Fruit fly (Drosophila melanogaster) whole organism, embryonic: Measurements from ENCODE around the gene MTPAP.

ENCODE experiments used
- Aef1 ChIP-seq: fragments of 200-800 bp; sonication (Bioruptor generic); IDR thresholded peaks from 3 replicates; pipeline ENCODE4 v1.3.6; 2022; ENCODE audit warnings: missing biosample characterization, missing genetic modification characterization
- Antp ChIP-seq: fragments of 200-800 bp; sonication (Bioruptor generic); optimal IDR thresholded peaks from 3 replicates; lab custom pipeline; 2016; ENCODE audit warnings: missing biosample characterization, missing genetic modification characterization
- CG12155 ChIP-seq: fragments of 200-800 bp; sonication (Bioruptor generic); optimal IDR thresholded peaks from 3 replicates; lab custom pipeline; 2016; ENCODE audit warnings: missing biosample characterization, missing genetic modification characterization
- CG13775 ChIP-seq: fragments of 200-800 bp; sonication (Bioruptor generic); optimal IDR thresholded peaks from 3 replicates; lab custom pipeline; 2017; ENCODE audit warnings: missing biosample characterization, mild to moderate bottlenecking, missing genetic modification characterization
- CG15479 ChIP-seq: fragments of 200-800 bp; sonication (Bioruptor generic); optimal IDR thresholded peaks from 3 replicates; lab custom pipeline; 2019; ENCODE audit warnings: missing biosample characterization, mild to moderate bottlenecking, missing genetic modification characterization, moderate library complexity
- CG16813 ChIP-seq: fragments of 200-800 bp; sonication (Bioruptor generic); IDR thresholded peaks from 3 replicates; pipeline ENCODE4 v1.3.6; 2022; ENCODE audit warnings: missing biosample characterization, missing genetic modification characterization; ENCODE audit not compliant: partially characterized antibody
- CG31224 ChIP-seq: fragments of 200-800 bp; sonication (Bioruptor generic); IDR thresholded peaks from 2 replicates; pipeline ENCODE4 v1.3.6; 2022; ENCODE audit warnings: missing biosample characterization, missing genetic modification characterization
- CG33557 ChIP-seq: fragments of 200-800 bp; sonication (Bioruptor generic); optimal IDR thresholded peaks from 2 replicates; lab custom pipeline; 2019; ENCODE audit warnings: missing biosample characterization, mild to moderate bottlenecking, missing genetic modification characterization, moderate library complexity
- CG7271 ChIP-seq: fragments of 200-800 bp; sonication (Bioruptor generic); optimal IDR thresholded peaks from 2 replicates; lab custom pipeline; 2018; ENCODE audit warnings: missing biosample characterization, mild to moderate bottlenecking, missing genetic modification characterization, moderate library complexity
- CG8388 ChIP-seq: fragments of 200-800 bp; sonication (Bioruptor generic); optimal IDR thresholded peaks from 2 replicates; lab custom pipeline; 2019; ENCODE audit warnings: missing biosample characterization, mild to moderate bottlenecking, missing genetic modification characterization, moderate library complexity
- CG9437 ChIP-seq: fragments of 200-800 bp; sonication (Bioruptor generic); optimal IDR thresholded peaks from 2 replicates; lab custom pipeline; 2018; ENCODE audit warnings: missing biosample characterization, mild to moderate bottlenecking, missing genetic modification characterization
- CG9797 ChIP-seq: fragments of 200-800 bp; sonication (Bioruptor generic); optimal IDR thresholded peaks from 3 replicates; lab custom pipeline; 2018; ENCODE audit warnings: missing biosample characterization, mild to moderate bottlenecking, missing genetic modification characterization
- Dp ChIP-seq: fragments of 200-800 bp; sonication (Bioruptor generic); optimal IDR thresholded peaks from 2 replicates; lab custom pipeline; 2018; ENCODE audit warnings: missing biosample characterization, mild to moderate bottlenecking, missing genetic modification characterization, moderate library complexity
- Dref ChIP-seq: fragments of 200-800 bp; sonication (Bioruptor generic); IDR thresholded peaks from 2 replicates; pipeline ENCODE4 v1.3.6; 2022; ENCODE audit warnings: missing biosample characterization, missing genetic modification characterization
- E2f2 ChIP-seq: fragments of 200-800 bp; sonication (Bioruptor generic); IDR thresholded peaks from 2 replicates; pipeline ENCODE4 v1.3.6; 2022; ENCODE audit warnings: missing biosample characterization, missing genetic modification characterization
- ERR ChIP-seq: fragments of 200-800 bp; sonication (Bioruptor generic); optimal IDR thresholded peaks from 2 replicates; lab custom pipeline; 2016; ENCODE audit warnings: missing biosample characterization, missing genetic modification characterization
- Hmr ChIP-seq: fragments of 200-800 bp; sonication (Bioruptor generic); optimal IDR thresholded peaks from 3 replicates; lab custom pipeline; 2017; ENCODE audit warnings: mild to moderate bottlenecking, missing biosample characterization, missing genetic modification reagents, missing genetic modification characterization
- MBD-R2 ChIP-seq: fragments of 200-800 bp; sonication (Bioruptor generic); IDR thresholded peaks from 2 replicates; pipeline ENCODE4 v1.3.6; 2022; ENCODE audit warnings: missing biosample characterization, missing genetic modification characterization
- Mad ChIP-seq: fragments of 200-800 bp; sonication (Bioruptor generic); optimal IDR thresholded peaks from 2 replicates; lab custom pipeline; 2016; ENCODE audit warnings: missing biosample characterization, missing genetic modification characterization
- Myb ChIP-seq: fragments of 200-800 bp; sonication (Bioruptor generic); optimal IDR thresholded peaks from 2 replicates; lab custom pipeline; 2016; ENCODE audit warnings: missing biosample characterization, missing genetic modification characterization
- NC2β ChIP-seq: fragments of 200-800 bp; sonication (Bioruptor generic); optimal IDR thresholded peaks from 2 replicates; lab custom pipeline; 2016; ENCODE audit warnings: missing biosample characterization, missing genetic modification characterization
- NK7.1 ChIP-seq: fragments of 200-800 bp; sonication (Bioruptor generic); optimal IDR thresholded peaks from 3 replicates; lab custom pipeline; 2016; ENCODE audit warnings: missing biosample characterization, missing genetic modification characterization
- NfI ChIP-seq: fragments of 200-800 bp; sonication (Bioruptor generic); optimal IDR thresholded peaks from 3 replicates; lab custom pipeline; 2018; ENCODE audit warnings: missing biosample characterization, mild to moderate bottlenecking, missing genetic modification characterization, moderate library complexity
- Pdp1 ChIP-seq, 2 experiments: fragments of 200-800 bp; sonication (Bioruptor generic); optimal IDR thresholded peaks; 3 replicates each; lab custom pipeline; 2016; ENCODE audit warnings: missing biosample characterization in 2 of 2, missing genetic modification characterization in 2 of 2, mild to moderate bottlenecking in 1 of 2, moderate library complexity in 1 of 2
- Sry-δ ChIP-seq: fragments of 200-800 bp; sonication (Bioruptor generic); optimal IDR thresholded peaks from 2 replicates; lab custom pipeline; 2016; ENCODE audit warnings: missing biosample characterization, missing genetic modification characterization
- amos ChIP-seq: fragments of 200-800 bp; sonication (Bioruptor generic); IDR thresholded peaks from 2 replicates; pipeline ENCODE4 v1.3.6; 2022; ENCODE audit warnings: missing biosample characterization, missing genetic modification characterization; ENCODE audit not compliant: partially characterized antibody
- cato ChIP-seq: fragments of 200-800 bp; sonication (Bioruptor generic); optimal IDR thresholded peaks from 2 replicates; lab custom pipeline; 2016; ENCODE audit warnings: missing biosample characterization, missing genetic modification characterization, borderline replicate concordance
- crp ChIP-seq, 2 experiments: fragments of 200-800 bp; sonication (Bioruptor generic); optimal IDR thresholded peaks; 2 replicates in 1 of 2; 3 replicates in 1 of 2; lab custom pipeline; 2017; ENCODE audit warnings: missing biosample characterization in 2 of 2, missing genetic modification characterization in 2 of 2, mild to moderate bottlenecking in 1 of 2, moderate library complexity in 1 of 2
- dmrt99B ChIP-seq: fragments of 200-800 bp; sonication (Bioruptor generic); optimal IDR thresholded peaks from 2 replicates; lab custom pipeline; 2018; ENCODE audit warnings: missing biosample characterization, mild to moderate bottlenecking, missing genetic modification characterization, moderate library complexity
- ewg ChIP-seq: fragments of 200-800 bp; sonication (Bioruptor generic); optimal IDR thresholded peaks from 3 replicates; lab custom pipeline; 2017; ENCODE audit warnings: mild to moderate bottlenecking, missing biosample characterization, missing genetic modification reagents, missing genetic modification characterization
- ftz-f1 ChIP-seq: fragments of 200-800 bp; sonication (Bioruptor generic); optimal IDR thresholded peaks from 2 replicates; lab custom pipeline; 2016; ENCODE audit warnings: missing biosample characterization, missing genetic modification characterization
- gt ChIP-seq: fragments of 200-800 bp; sonication (Bioruptor generic); IDR thresholded peaks from 2 replicates; pipeline ENCODE4 v1.3.6; 2022; ENCODE audit warnings: missing biosample characterization, missing genetic modification characterization
- h ChIP-seq: fragments of >200 bp; optimal IDR thresholded peaks from 2 replicates; lab custom pipeline; 2017
- her ChIP-seq: fragments of 200-800 bp; sonication (Bioruptor generic); optimal IDR thresholded peaks from 2 replicates; lab custom pipeline; 2016; ENCODE audit warnings: missing biosample characterization, missing genetic modification characterization
- jumu ChIP-seq: fragments of 200-800 bp; sonication (Bioruptor generic); optimal IDR thresholded peaks from 3 replicates; lab custom pipeline; 2016; ENCODE audit warnings: missing biosample characterization, missing genetic modification characterization
- kah ChIP-seq: fragments of 200-800 bp; sonication (Bioruptor generic); optimal IDR thresholded peaks from 2 replicates; lab custom pipeline; 2018; ENCODE audit warnings: missing biosample characterization, mild to moderate bottlenecking, missing genetic modification characterization
- kay ChIP-seq: fragments of 200-800 bp; sonication (Bioruptor generic); optimal IDR thresholded peaks from 2 replicates; lab custom pipeline; 2016; ENCODE audit warnings: missing biosample characterization, missing genetic modification characterization
- lov ChIP-seq, 2 experiments: fragments of 200-800 bp in 1 of 2; fragments of >200 bp in 1 of 2; sonication (Bioruptor generic) in 1 of 2; IDR thresholded peaks in 1 of 2; optimal IDR thresholded peaks in 1 of 2; 2 replicates in 1 of 2; 3 replicates in 1 of 2; pipeline versions ENCODE4 v1.3.6 to Lab custom; 2017 to 2022; ENCODE audit warnings: missing biosample characterization in 1 of 2, missing genetic modification characterization in 1 of 2
- onecut ChIP-seq: fragments of 200-800 bp; sonication (Bioruptor generic); IDR thresholded peaks from 2 replicates; pipeline ENCODE4 v1.3.6; 2022; ENCODE audit warnings: missing biosample characterization, missing genetic modification characterization
- pb ChIP-seq: fragments of 200-800 bp; sonication (Bioruptor generic); optimal IDR thresholded peaks from 3 replicates; lab custom pipeline; 2016; ENCODE audit warnings: missing biosample characterization, missing genetic modification characterization
- pho ChIP-seq: fragments of 200-800 bp; sonication (Bioruptor generic); optimal IDR thresholded peaks from 2 replicates; lab custom pipeline; 2016; ENCODE audit warnings: missing biosample characterization, missing genetic modification characterization
- pzg ChIP-seq: fragments of 200-800 bp; sonication (Bioruptor generic); optimal IDR thresholded peaks from 3 replicates; lab custom pipeline; 2018; ENCODE audit warnings: missing biosample characterization, mild to moderate bottlenecking, missing genetic modification characterization, moderate library complexity
- sim ChIP-seq: fragments of 200-800 bp; sonication (Bioruptor generic); IDR thresholded peaks from 2 replicates; pipeline ENCODE4 v1.3.6; 2022; ENCODE audit warnings: missing biosample characterization, missing genetic modification characterization
- slp2 ChIP-seq: fragments of 200-800 bp; sonication (Bioruptor generic); optimal IDR thresholded peaks from 2 replicates; lab custom pipeline; 2016; ENCODE audit warnings: missing biosample characterization, missing genetic modification characterization
- stwl ChIP-seq: fragments of 200-800 bp; sonication (Bioruptor generic); optimal IDR thresholded peaks from 3 replicates; lab custom pipeline; 2018; ENCODE audit warnings: missing biosample characterization, mild to moderate bottlenecking, missing genetic modification characterization, moderate library complexity
- toy ChIP-seq: fragments of 200-800 bp; sonication (Bioruptor generic); IDR thresholded peaks from 2 replicates; pipeline ENCODE4 v1.3.6; 2022; ENCODE audit warnings: missing biosample characterization, missing genetic modification characterization
- wor ChIP-seq: fragments of 200-800 bp; sonication (Bioruptor generic); IDR thresholded peaks from 2 replicates; pipeline ENCODE4 v1.3.6; 2022; ENCODE audit warnings: missing biosample characterization, missing genetic modification characterization

The MTPAP gene

DNA sequence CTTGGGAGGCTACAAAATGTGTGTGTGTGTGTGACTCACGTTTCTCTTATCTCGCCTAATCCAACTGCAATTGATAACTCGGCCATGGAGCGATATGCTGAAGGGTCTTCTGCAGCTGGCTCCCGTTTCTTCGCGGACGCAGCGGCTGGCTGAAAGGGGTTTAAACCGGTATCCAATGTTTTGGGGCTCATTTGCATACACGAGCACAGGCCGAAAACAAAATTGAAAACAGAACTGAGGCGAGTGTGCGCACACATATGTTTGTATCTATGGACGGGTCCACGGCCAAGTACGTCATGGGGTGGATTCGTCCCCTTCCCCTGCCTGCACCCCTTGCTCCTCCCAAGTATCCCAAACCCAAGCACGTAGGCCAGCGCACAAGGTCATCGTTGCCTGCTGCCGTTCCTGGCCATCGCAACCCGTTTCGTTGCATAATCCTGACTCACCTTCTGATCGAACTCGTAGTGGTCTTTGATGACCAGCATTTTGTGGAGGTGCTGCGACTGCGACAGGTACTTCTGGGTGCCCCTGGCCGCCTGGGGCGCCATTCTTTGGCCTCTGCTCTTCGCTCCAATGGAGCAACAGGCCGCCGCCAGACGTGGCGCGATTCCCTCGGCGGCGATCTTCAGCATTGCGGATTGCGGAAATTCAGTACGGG lies 30.7 kb upstream of the MTPAP start (continued):
- TF ChIP-seq ftz-f1 (GFP tag; lab: Kevin White, UChicago): peak; percentile 58
- TF ChIP-seq pb (GFP tag; lab: Kevin White, UChicago): no peak
- TF ChIP-seq CG31224: no peak
- no peak for TF ChIP-seq kay (GFP tag; lab: Kevin White, UChicago)
- peak; percentile 35 for TF ChIP-seq ewg (GFP tag; lab: Kevin White, UChicago)
- TF ChIP-seq toy (GFP tag; lab: Robert Waterston, UW): no peak
- TF ChIP-seq NC2β (GFP tag; lab: Kevin White, UChicago): no peak
- no peak for TF ChIP-seq jumu (GFP tag; lab: Kevin White, UChicago)

DNA sequence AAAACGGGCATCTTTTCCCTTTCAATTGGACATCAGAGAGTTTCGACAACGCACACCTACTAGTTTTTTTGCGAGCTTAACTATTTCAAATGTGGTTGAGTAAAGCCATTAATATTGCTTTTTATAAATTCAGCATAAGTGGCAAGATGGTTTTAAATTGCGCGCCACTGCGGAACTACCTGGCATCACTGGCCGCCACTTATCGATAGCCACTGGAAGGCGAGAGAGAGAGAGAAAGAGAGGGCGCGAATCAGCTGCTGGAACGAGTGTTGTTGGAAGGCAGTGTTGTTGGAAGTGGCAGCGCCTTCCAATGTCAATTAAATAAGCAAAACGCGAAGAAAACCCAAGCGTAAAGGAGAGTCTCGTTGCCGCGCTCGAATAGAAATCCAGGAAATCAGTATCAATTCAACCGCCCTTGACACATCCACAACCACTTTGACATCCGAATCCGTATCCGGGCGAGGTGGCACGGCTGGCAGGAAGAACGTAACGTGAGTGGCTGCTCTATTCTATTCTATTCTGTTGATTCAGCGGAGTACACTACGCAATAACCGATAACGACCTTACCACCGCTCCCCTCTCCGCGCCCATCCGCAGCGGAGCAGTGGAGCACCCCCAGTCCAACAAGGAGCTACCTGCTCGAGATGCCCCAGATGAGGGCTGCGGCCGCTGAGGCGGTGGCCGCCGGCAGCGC lies 26.3 kb upstream of the MTPAP start, which contains the start of gene AMPKalpha:
Gene AMPKalpha (plus strand): TSS at position 272 of the 694 bp plus-strand sequence.
- TF ChIP-seq h (lab: Kevin White, UChicago): no peak
- peak; percentile 31; the same call in 1 of the 2 replicates for TF ChIP-seq MBD-R2 (GFP tag; lab: Robert Waterston, UW)
- no peak for TF ChIP-seq kah (GFP tag; lab: Kevin White, UChicago)
- TF ChIP-seq CG9437 (GFP tag; lab: Kevin White, UChicago): peak; percentile 56
- TF ChIP-seq CG8388 (GFP tag; lab: Kevin White, UChicago): peak; percentile 48
- peak; percentile 38; the same call in 2 of the 3 replicates for TF ChIP-seq CG16813 (GFP tag; lab: Robert Waterston, UW)
- TF ChIP-seq stwl (tag; lab: Kevin White, UChicago): peak; percentile 29
- TF ChIP-seq Mad (GFP tag; lab: Kevin White, UChicago): no peak
- no peak for TF ChIP-seq cato (GFP tag; lab: Kevin White, UChicago)
- TF ChIP-seq ERR (GFP tag; lab: Kevin White, UChicago): no peak
- TF ChIP-seq pzg (GFP tag; lab: Kevin White, UChicago): peak; percentile 78
- TF ChIP-seq Hmr (GFP tag; lab: Kevin White, UChicago): no peak
- peak; percentile 35 for TF ChIP-seq Myb (GFP tag; lab: Kevin White, UChicago)
- TF ChIP-seq CG15479: peak; percentile 33
- peak; percentile 97 for TF ChIP-seq E2f2 (GFP tag; lab: Robert Waterston, UW)
- no peak for TF ChIP-seq CG13775 (GFP tag; lab: Kevin White, UChicago)
- peak in 1 of 2 experiments; percentile 38 for TF ChIP-seq Pdp1 (GFP tag; optimal IDR thresholded peaks at IDR 0.05; lab: Kevin White, UChicago)
- TF ChIP-seq CG12155 (GFP tag; lab: Kevin White, UChicago): no peak
- TF ChIP-seq CG9797: peak; percentile 0
- TF ChIP-seq pho (GFP tag; lab: Kevin White, UChicago): no peak
- TF ChIP-seq sim (GFP tag; lab: Robert Waterston, UW): no peak
- peak; percentile 81 for TF ChIP-seq Dref (GFP tag; lab: Robert Waterston, UW)
- no peak for TF ChIP-seq gt
- TF ChIP-seq dmrt99B (tag; lab: Kevin White, UChicago): no peak
- no peak for TF ChIP-seq NK7.1
- TF ChIP-seq onecut: 0 out of 2 replicates have a peak, but pooled peaks have one; percentile 21
- peak; percentile 43; the same call in 1 of the 2 replicates for TF ChIP-seq amos (GFP tag; lab: Robert Waterston, UW)
- no peak for TF ChIP-seq her (GFP tag; lab: Kevin White, UChicago)
- peak; percentile 97 for TF ChIP-seq Dp
- TF ChIP-seq NfI (GFP tag; lab: Kevin White, UChicago): no peak
- TF ChIP-seq crp (GFP tag; optimal IDR thresholded peaks at IDR 0.05; lab: Kevin White, UChicago): peak; percentile 41 to 87
- no peak for TF ChIP-seq CG33557 (GFP tag; lab: Kevin White, UChicago)
- TF ChIP-seq Aef1 (GFP tag; lab: Robert Waterston, UW): no peak
- no peak for TF ChIP-seq wor (GFP tag; lab: Robert Waterston, UW)
- TF ChIP-seq CG7271 (tag; lab: Kevin White, UChicago): no peak
- TF ChIP-seq Antp (GFP tag; lab: Kevin White, UChicago): no peak
- TF ChIP-seq lov (optimal IDR thresholded peaks at IDR 0.05; lab: Kevin White, UChicago): no peak
- no peak for TF ChIP-seq lov (GFP tag; IDR thresholded peaks at IDR 0.05; lab: Robert Waterston, UW)
- TF ChIP-seq Sry-δ (GFP tag; lab: Kevin White, UChicago): peak; percentile 52
- no peak for TF ChIP-seq slp2
